Fruit fly (Drosophila melanogaster) whole organism, embryonic: ENCODE data around the gene comm.

ENCODE experiments used
- Ada2b ChIP-seq: fragments of 200-800 bp; sonication (Bioruptor generic); IDR thresholded peaks from 2 replicates; pipeline ENCODE4 v1.3.6; 2022; ENCODE audit warnings: missing biosample characterization, missing genetic modification characterization
- Adf1 ChIP-seq: fragments of 200-800 bp; sonication (Bioruptor generic); IDR thresholded peaks from 2 replicates; pipeline ENCODE4 v1.3.6; 2022; ENCODE audit warnings: missing biosample characterization, missing genetic modification characterization
- CG10147 ChIP-seq: fragments of 200-800 bp; sonication (Bioruptor generic); optimal IDR thresholded peaks from 2 replicates; lab custom pipeline; 2019; ENCODE audit warnings: missing biosample characterization, mild to moderate bottlenecking, missing genetic modification characterization, moderate library complexity
- CG10462 ChIP-seq: fragments of 200-800 bp; sonication (Bioruptor generic); optimal IDR thresholded peaks from 2 replicates; lab custom pipeline; 2016; ENCODE audit warnings: missing biosample characterization, missing genetic modification characterization
- CG10543 ChIP-seq: fragments of 200-800 bp; sonication (Bioruptor generic); optimal IDR thresholded peaks from 3 replicates; lab custom pipeline; 2017; ENCODE audit warnings: missing biosample characterization, mild to moderate bottlenecking, missing genetic modification characterization, moderate library complexity
- CG10959 ChIP-seq: fragments of 200-800 bp; sonication (Bioruptor generic); IDR thresholded peaks from 2 replicates; pipeline ENCODE4 v1.3.6; 2022; ENCODE audit warnings: missing biosample characterization, missing genetic modification characterization
- CG11723 ChIP-seq: fragments of 200-800 bp; sonication (Bioruptor generic); optimal IDR thresholded peaks from 2 replicates; lab custom pipeline; 2017; ENCODE audit warnings: missing biosample characterization, mild to moderate bottlenecking, missing genetic modification characterization
- CG13296 ChIP-seq: fragments of 200-800 bp; sonication (Bioruptor generic); optimal IDR thresholded peaks from 3 replicates; lab custom pipeline; 2018; ENCODE audit warnings: missing biosample characterization, mild to moderate bottlenecking, missing genetic modification characterization
- CG15011 ChIP-seq: fragments of 200-800 bp; sonication (Bioruptor generic); optimal IDR thresholded peaks from 3 replicates; lab custom pipeline; 2018; ENCODE audit warnings: missing biosample characterization, mild to moderate bottlenecking, missing genetic modification characterization
- CG1602 ChIP-seq: fragments of 200-800 bp; sonication (Bioruptor generic); optimal IDR thresholded peaks from 3 replicates; lab custom pipeline; 2016; ENCODE audit warnings: missing biosample characterization, missing genetic modification characterization
- CG16779 ChIP-seq: fragments of 200-800 bp; sonication (Bioruptor generic); IDR thresholded peaks from 2 replicates; pipeline ENCODE4 v1.3.6; 2022; ENCODE audit warnings: missing biosample characterization, missing genetic modification characterization
- CG16815 ChIP-seq: fragments of 200-800 bp; sonication (Bioruptor generic); optimal IDR thresholded peaks from 3 replicates; lab custom pipeline; 2017; ENCODE audit warnings: missing biosample characterization, mild to moderate bottlenecking, missing genetic modification characterization
- CG17186 ChIP-seq: fragments of 200-800 bp; sonication (Bioruptor generic); optimal IDR thresholded peaks from 3 replicates; lab custom pipeline; 2017; ENCODE audit warnings: missing biosample characterization, missing genetic modification reagents, missing genetic modification characterization
- CG1832 ChIP-seq: fragments of 200-800 bp; sonication (Bioruptor generic); optimal IDR thresholded peaks from 2 replicates; lab custom pipeline; 2017; ENCODE audit warnings: missing biosample characterization, mild to moderate bottlenecking, missing genetic modification characterization, inconsistent platforms
- CG2129 ChIP-seq: fragments of 200-800 bp; sonication (Bioruptor generic); IDR thresholded peaks from 2 replicates; pipeline ENCODE4 v1.3.6; 2022; ENCODE audit warnings: missing biosample characterization, missing genetic modification characterization; ENCODE audit not compliant: partially characterized antibody
- CG2678 ChIP-seq: fragments of 200-800 bp; sonication (Bioruptor generic); optimal IDR thresholded peaks from 3 replicates; lab custom pipeline; 2019; ENCODE audit warnings: missing biosample characterization, mild to moderate bottlenecking, missing genetic modification characterization, moderate library complexity
- CG2712 ChIP-seq: fragments of 200-800 bp; optimal IDR thresholded peaks from 3 replicates; lab custom pipeline; 2019; ENCODE audit warnings: missing biosample characterization, mild to moderate bottlenecking, missing genetic modification characterization, moderate library complexity
- CG3065 ChIP-seq: fragments of 200-800 bp; sonication (Bioruptor generic); optimal IDR thresholded peaks from 2 replicates; lab custom pipeline; 2016; ENCODE audit warnings: missing biosample characterization, missing genetic modification characterization
- CG3726 ChIP-seq: fragments of 200-800 bp; sonication (Bioruptor generic); IDR thresholded peaks from 3 replicates; pipeline ENCODE4, ENCODE4 v1.3.6; 2022; ENCODE audit warnings: missing biosample characterization, missing genetic modification characterization
- CG6254 ChIP-seq: fragments of 200-800 bp; sonication (Bioruptor generic); optimal IDR thresholded peaks from 3 replicates; lab custom pipeline; 2017; ENCODE audit warnings: mild to moderate bottlenecking, missing biosample characterization, missing genetic modification reagents, missing genetic modification characterization
- CG6791 ChIP-seq: fragments of 200-800 bp; sonication (Bioruptor generic); IDR thresholded peaks from 3 replicates; pipeline ENCODE4 v1.3.6; 2022; ENCODE audit warnings: missing biosample characterization, missing genetic modification characterization; ENCODE audit not compliant: partially characterized antibody
- CG8924 ChIP-seq: fragments of 200-800 bp; optimal IDR thresholded peaks from 3 replicates; lab custom pipeline; 2019; ENCODE audit warnings: missing biosample characterization, mild to moderate bottlenecking, missing genetic modification characterization, moderate library complexity
- CG9797 ChIP-seq: fragments of 200-800 bp; sonication (Bioruptor generic); optimal IDR thresholded peaks from 3 replicates; lab custom pipeline; 2018; ENCODE audit warnings: missing biosample characterization, mild to moderate bottlenecking, missing genetic modification characterization
- CG9932 ChIP-seq: fragments of 200-800 bp; sonication (Bioruptor generic); IDR thresholded peaks from 2 replicates; pipeline ENCODE4 v1.3.6; 2022; ENCODE audit warnings: missing biosample characterization, missing genetic modification characterization
- Doc3 ChIP-seq: fragments of 200-800 bp; sonication (Bioruptor generic); IDR thresholded peaks from 3 replicates; pipeline ENCODE4 v1.3.6; 2022; ENCODE audit warnings: missing biosample characterization, missing genetic modification characterization; ENCODE audit not compliant: partially characterized antibody
- Dp ChIP-seq: fragments of 200-800 bp; sonication (Bioruptor generic); optimal IDR thresholded peaks from 2 replicates; lab custom pipeline; 2018; ENCODE audit warnings: missing biosample characterization, mild to moderate bottlenecking, missing genetic modification characterization, moderate library complexity
- GATAe ChIP-seq: fragments of 200-800 bp; sonication (Bioruptor generic); conservative IDR thresholded peaks from 2 replicates; pipeline ENCODE4 v1.3.6; 2022; ENCODE audit warnings: missing biosample characterization, missing genetic modification characterization
- Mad ChIP-seq: fragments of 200-800 bp; sonication (Bioruptor generic); optimal IDR thresholded peaks from 2 replicates; lab custom pipeline; 2016; ENCODE audit warnings: missing biosample characterization, missing genetic modification characterization
- NC2β ChIP-seq: fragments of 200-800 bp; sonication (Bioruptor generic); optimal IDR thresholded peaks from 2 replicates; lab custom pipeline; 2016; ENCODE audit warnings: missing biosample characterization, missing genetic modification characterization
- NFAT ChIP-seq: fragments of 200-800 bp; sonication (Bioruptor generic); IDR thresholded peaks from 2 replicates; pipeline ENCODE4 v1.3.6; 2022; ENCODE audit warnings: missing biosample characterization, missing genetic modification characterization
- Neu2 ChIP-seq: fragments of 200-800 bp; sonication (Bioruptor generic); optimal IDR thresholded peaks from 3 replicates; lab custom pipeline; 2016; ENCODE audit warnings: missing biosample characterization, missing genetic modification characterization, borderline replicate concordance
- Oli ChIP-seq: fragments of 200-800 bp; sonication (Bioruptor generic); optimal IDR thresholded peaks from 2 replicates; lab custom pipeline; 2018; ENCODE audit warnings: missing biosample characterization, mild to moderate bottlenecking, missing genetic modification characterization, moderate library complexity
- Poxn ChIP-seq: fragments of 200-800 bp; sonication (Bioruptor generic); IDR thresholded peaks from 2 replicates; pipeline ENCODE4 v1.3.6; 2022; ENCODE audit warnings: missing biosample characterization, missing genetic modification characterization
- Spps ChIP-seq: fragments of 200-800 bp; sonication (Bioruptor generic); optimal IDR thresholded peaks from 2 replicates; lab custom pipeline; 2018; ENCODE audit warnings: missing biosample characterization, mild to moderate bottlenecking, missing genetic modification characterization
- Trl ChIP-seq, 3 experiments: fragments of >200 bp in 2 of 3; fragments of 200-800 bp in 1 of 3; sonication (Bioruptor generic) in 1 of 3; optimal IDR thresholded peaks; 2 replicates in 1 of 3; 3 replicates in 2 of 3; lab custom pipeline; 2016 to 2017; ENCODE audit warnings: missing biosample characterization in 1 of 3, missing genetic modification characterization in 1 of 3
- Usf ChIP-seq: fragments of 200-800 bp; sonication (Bioruptor generic); optimal IDR thresholded peaks from 2 replicates; lab custom pipeline; 2017; ENCODE audit warnings: missing genotype, missing biosample characterization, missing genetic modification characterization
- bigmax ChIP-seq: fragments of 200-800 bp; sonication (Bioruptor generic); optimal IDR thresholded peaks from 2 replicates; lab custom pipeline; 2018; ENCODE audit warnings: missing biosample characterization, mild to moderate bottlenecking, missing genetic modification characterization
- cad ChIP-seq: fragments of >200 bp; optimal IDR thresholded peaks from 2 replicates; lab custom pipeline; 2017; ENCODE audit warnings: missing biosample characterization, missing genetic modification characterization
- dan ChIP-seq: fragments of 200-800 bp; sonication (Bioruptor generic); IDR thresholded peaks from 2 replicates; pipeline ENCODE4 v1.3.6; 2022; ENCODE audit warnings: missing biosample characterization, missing genetic modification characterization
- danr ChIP-seq: fragments of 200-800 bp; sonication (Bioruptor generic); IDR thresholded peaks from 2 replicates; pipeline ENCODE4 v1.3.6; 2022; ENCODE audit warnings: missing biosample characterization, missing genetic modification characterization
- esg ChIP-seq: fragments of 200-800 bp; sonication (Bioruptor generic); conservative IDR thresholded peaks from 2 replicates; pipeline ENCODE4 v1.3.6; 2022; ENCODE audit warnings: missing biosample characterization, missing genetic modification characterization
- luna ChIP-seq: fragments of 200-800 bp; sonication (Bioruptor generic); optimal IDR thresholded peaks from 2 replicates; lab custom pipeline; 2016; ENCODE audit warnings: missing biosample characterization, missing genetic modification characterization
- org-1 ChIP-seq: fragments of 200-800 bp; sonication (Bioruptor generic); optimal IDR thresholded peaks from 2 replicates; lab custom pipeline; 2017; ENCODE audit warnings: missing biosample characterization, missing genetic modification characterization
- peb ChIP-seq: fragments of 200-800 bp; sonication (Bioruptor generic); IDR thresholded peaks from 2 replicates; pipeline ENCODE4 v1.3.6; 2022; ENCODE audit warnings: missing biosample characterization, missing genetic modification characterization
- psq ChIP-seq: fragments of 200-800 bp; sonication (Bioruptor generic); optimal IDR thresholded peaks from 2 replicates; lab custom pipeline; 2017; ENCODE audit warnings: missing biosample characterization, missing genetic modification characterization
- pum ChIP-seq: fragments of 200-800 bp; sonication (Bioruptor generic); optimal IDR thresholded peaks from 2 replicates; lab custom pipeline; 2016; ENCODE audit warnings: missing biosample characterization, missing genetic modification characterization
- stc ChIP-seq: fragments of 200-800 bp; sonication (Bioruptor generic); IDR thresholded peaks from 2 replicates; pipeline ENCODE4 v1.3.6; 2022; ENCODE audit warnings: missing biosample characterization, missing genetic modification characterization
- ttk ChIP-seq: fragments of 200-800 bp; sonication (Bioruptor generic); IDR thresholded peaks from 2 replicates; pipeline ENCODE4 v2.1.2; 2022; ENCODE audit warnings: missing biosample characterization, missing genetic modification characterization
- unc-4 ChIP-seq: fragments of 200-800 bp; sonication (Bioruptor generic); IDR thresholded peaks from 2 replicates; pipeline ENCODE4 v1.3.6; 2022; ENCODE audit warnings: missing biosample characterization, missing genetic modification characterization; ENCODE audit not compliant: partially characterized antibody
- zfh1 ChIP-seq: fragments of 200-800 bp; sonication (Bioruptor generic); IDR thresholded peaks from 3 replicates; pipeline ENCODE4 v1.3.6; 2022; ENCODE audit warnings: missing biosample characterization, missing genetic modification characterization

Gene comm

dm6 chr3L:15713932-15714492 lies 14.2 kb downstream of the comm start (continued):
- TF ChIP-seq CG16815 (GFP tag; lab: Kevin White, UChicago) (no peak), CG11723 (GFP tag; lab: Kevin White, UChicago) (peak; percentile 29), CG6791 (no peak), Usf (no peak), CG2712 (peak; percentile 28), CG6254 (GFP tag; lab: Kevin White, UChicago) (peak; percentile 31), Oli (tag; lab: Kevin White, UChicago) (peak; percentile 12), esg (GFP tag; lab: Robert Waterston, UW) (no peak), CG3726 (no peak), Doc3 (GFP tag; lab: Robert Waterston, UW) (no peak), CG3065 (GFP tag; lab: Kevin White, UChicago) (peak; percentile 32), CG2129 (GFP tag; lab: Robert Waterston, UW) (no peak), danr (GFP tag; lab: Robert Waterston, UW) (0 out of 2 replicates have a peak, but pooled peaks have one; percentile 55), Spps (no peak), NC2β (peak; percentile 66), CG10959 (GFP tag; lab: Robert Waterston, UW) (0 out of 2 replicates have a peak, but pooled peaks have one; percentile 32), CG13296 (GFP tag; lab: Kevin White, UChicago) (peak; percentile 60), zfh1 (GFP tag; lab: Robert Waterston, UW) (peak; percentile 68), CG9932 (no peak), luna (no peak), CG16779 (GFP tag; lab: Robert Waterston, UW) (peak; percentile 46; the same call in 1 of the 2 replicates), CG1832 (GFP tag; lab: Kevin White, UChicago) (no peak), CG15011 (peak; percentile 48), Trl (optimal IDR thresholded peaks at IDR 0.05; lab: Kevin White, UChicago) (no peak), Trl (GFP tag; optimal IDR thresholded peaks at IDR 0.05; lab: Kevin White, UChicago) (peak; percentile 73), ttk (0 out of 2 replicates have a peak, but pooled peaks have one; percentile 17), NFAT (GFP tag; lab: Robert Waterston, UW) (no peak), Poxn (no peak), org-1 (GFP tag; lab: Kevin White, UChicago) (peak; percentile 66), CG1602 (peak; percentile 41), Adf1 (no peak), unc-4 (no peak), psq (GFP tag; lab: Kevin White, UChicago) (peak; percentile 50), peb (GFP tag; lab: Robert Waterston, UW) (no peak), stc (GFP tag; lab: Robert Waterston, UW) (peak; percentile 59; the same call in 1 of the 2 replicates), GATAe (GFP tag; lab: Robert Waterston, UW) (no peak), Neu2 (GFP tag; lab: Kevin White, UChicago) (no peak), CG2678 (tag; lab: Kevin White, UChicago) (peak; percentile 71), cad (no peak), CG9797 (no peak), pum (GFP tag; lab: Kevin White, UChicago) (peak; percentile 42), Dp (GFP tag; lab: Kevin White, UChicago) (no peak), CG10147 (no peak), CG10543 (GFP tag; lab: Kevin White, UChicago) (peak; percentile 65), Ada2b (GFP tag; lab: Robert Waterston, UW) (no peak), CG17186 (GFP tag; lab: Kevin White, UChicago) (peak; percentile 0), dan (GFP tag; lab: Robert Waterston, UW) (no peak), CG8924 (tag; lab: Kevin White, UChicago) (peak; percentile 52), CG10462 (no peak), bigmax (GFP tag; lab: Kevin White, UChicago) (no peak), Mad (GFP tag; lab: Kevin White, UChicago) (peak; percentile 39)
